Worm (Caenorhabditis elegans) whole organism, mixed stage, embryonic: ENCODE data around the gene npr-1.

ENCODE experiments used
- ces-1 ChIP-seq: fragments of 150-350 bp; optimal IDR thresholded peaks from 2 replicates; lab custom pipeline; 2014; ENCODE audit warnings: missing biosample characterization, missing genetic modification reagents, missing genetic modification characterization
- cnd-1 ChIP-seq: fragments of 200-800 bp; sonication (Bioruptor generic); optimal IDR thresholded peaks from 2 replicates; lab custom pipeline; 2018; ENCODE audit warnings: mild to moderate bottlenecking, missing genetic modification characterization, missing compliant biosample characterization
- elt-1 ChIP-seq: sonication (generic microtip); optimal IDR thresholded peaks from 2 replicates; lab custom pipeline; 2017; ENCODE audit warnings: missing genetic modification characterization, mild to moderate bottlenecking, missing compliant biosample characterization, antibody characterized with exemption, moderate library complexity, borderline replicate concordance; ENCODE audit not compliant: insufficient read depth
- nhr-12 ChIP-seq: fragments of 150-350 bp; optimal IDR thresholded peaks from 2 replicates; lab custom pipeline; 2014; ENCODE audit warnings: missing biosample characterization, missing genetic modification characterization
- snpc-4 ChIP-seq: fragments of 150-350 bp; optimal IDR thresholded peaks from 2 replicates; lab custom pipeline; 2014; ENCODE audit warnings: missing biosample characterization, missing genetic modification characterization
- ztf-11 ChIP-seq: fragments of 150-350 bp; optimal IDR thresholded peaks from 2 replicates; lab custom pipeline; 2014; ENCODE audit warnings: missing biosample characterization, missing genetic modification characterization

- no peak for TF ChIP-seq cnd-1
- TF ChIP-seq elt-1: no peak
- TF ChIP-seq ces-1: no peak
- TF ChIP-seq nhr-12 (tag; lab: Kevin White, UChicago): no peak
- no peak for TF ChIP-seq snpc-4 (tag; lab: Kevin White, UChicago)
- TF ChIP-seq ztf-11 (tag; lab: Kevin White, UChicago): no peak
These were observed 43.4 kb upstream of the npr-1 start for ce11 chrX:4813115-4813732.
